Worm (Caenorhabditis elegans) whole organism, mixed stage, embryonic: Measurements from ENCODE around the gene nrf-5.

Experiments
- elt-1 ChIP-seq: sonication (generic microtip); optimal IDR thresholded peaks from 2 replicates; lab custom pipeline; 2017; ENCODE audit warnings: missing genetic modification characterization, mild to moderate bottlenecking, missing compliant biosample characterization, antibody characterized with exemption, moderate library complexity, borderline replicate concordance; ENCODE audit not compliant: insufficient read depth
- mab-5 ChIP-seq: fragments of 150-350 bp; optimal IDR thresholded peaks from 2 replicates; lab custom pipeline; 2014; ENCODE audit warnings: missing biosample characterization, missing genetic modification characterization
- mep-1 ChIP-seq: fragments of 150-350 bp; optimal IDR thresholded peaks from 2 replicates; lab custom pipeline; 2017; ENCODE audit warnings: missing biosample characterization, missing genetic modification reagents, missing genetic modification characterization, inconsistent platforms
- nhr-12 ChIP-seq: fragments of 150-350 bp; optimal IDR thresholded peaks from 2 replicates; lab custom pipeline; 2014; ENCODE audit warnings: missing biosample characterization, missing genetic modification characterization
- nhr-28 ChIP-seq: fragments of 150-350 bp; optimal IDR thresholded peaks from 2 replicates; lab custom pipeline; 2014; ENCODE audit warnings: missing biosample characterization, missing genetic modification characterization
- pha-4 ChIP-seq: fragments of 150-350 bp; optimal IDR thresholded peaks from 2 replicates; lab custom pipeline; 2018; ENCODE audit warnings: missing biosample characterization, missing genetic modification reagents, missing genetic modification characterization
- sem-2 ChIP-seq: fragments of 200-800 bp; sonication (Bioruptor generic); optimal IDR thresholded peaks from 2 replicates; lab custom pipeline; 2018; ENCODE audit warnings: mild to moderate bottlenecking, missing genetic modification characterization, missing compliant biosample characterization
- snpc-4 ChIP-seq: fragments of 150-350 bp; optimal IDR thresholded peaks from 2 replicates; lab custom pipeline; 2014; ENCODE audit warnings: missing biosample characterization, missing genetic modification characterization
- unc-39 ChIP-seq: fragments of 150-350 bp; optimal IDR thresholded peaks from 2 replicates; lab custom pipeline; 2014; ENCODE audit warnings: missing biosample characterization, missing genetic modification characterization
- unc-62 ChIP-seq: fragments of 150-350 bp; optimal IDR thresholded peaks from 2 replicates; lab custom pipeline; 2014; ENCODE audit warnings: missing biosample characterization, missing genetic modification reagents, missing genetic modification characterization
- zip-8 ChIP-seq: fragments of 150-350 bp; optimal IDR thresholded peaks from 2 replicates; lab custom pipeline; 2014; ENCODE audit warnings: missing biosample characterization, missing genetic modification characterization
- ztf-11 ChIP-seq: fragments of 150-350 bp; optimal IDR thresholded peaks from 2 replicates; lab custom pipeline; 2014; ENCODE audit warnings: missing biosample characterization, missing genetic modification characterization

DNA sequence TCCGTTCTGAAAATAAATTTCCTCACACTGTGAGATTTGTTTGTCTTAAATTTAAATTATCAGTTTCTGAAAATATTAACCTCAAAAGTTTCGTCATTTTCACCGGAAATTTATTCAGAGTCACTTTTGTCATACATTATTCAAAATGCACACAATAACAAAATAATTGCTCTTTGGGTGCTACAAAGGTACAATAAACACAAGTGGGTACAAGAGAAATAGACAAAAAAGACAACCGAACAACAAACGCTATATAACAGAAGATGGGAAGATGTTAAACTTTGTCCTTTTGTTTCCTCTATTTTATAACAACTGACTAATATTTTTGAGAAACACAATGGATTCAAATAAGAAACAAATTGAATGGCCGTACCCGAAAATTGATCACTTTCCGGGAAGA, 41.5 kb downstream of the nrf-5 start:
- TF ChIP-seq mep-1 (tag; lab: Kevin White, UChicago) (no peak), unc-62 (GFP tag; lab: Kevin White, UChicago) (no peak), unc-39 (tag; lab: Kevin White, UChicago) (no peak), elt-1 (no peak), snpc-4 (tag; lab: Kevin White, UChicago) (no peak), pha-4 (tag; lab: Kevin White, UChicago) (no peak), ztf-11 (no peak), nhr-12 (tag; lab: Kevin White, UChicago) (no peak), zip-8 (tag; lab: Kevin White, UChicago) (no peak), sem-2 (GFP tag; lab: Kevin White, UChicago) (no peak), nhr-28 (tag; lab: Kevin White, UChicago) (no peak), mab-5 (no peak)
